Fruit fly (Drosophila melanogaster) whole organism: Measurements from ENCODE around the gene CG15382.
A peak's percentile ranks its signal among the peaks of the same experiment; 100 is the strongest.

Experiments used
- CG8478 ChIP-seq: fragments of >200 bp; optimal IDR thresholded peaks from 2 replicates; lab custom pipeline; 2018; ENCODE audit warnings: inconsistent platforms
- Dll ChIP-seq: fragments of >200 bp; optimal IDR thresholded peaks from 2 replicates; lab custom pipeline; 2017
- EcR ChIP-seq, 2 experiments: fragments of >200 bp; optimal IDR thresholded peaks; 2 replicates each; lab custom pipeline; 2017; ENCODE audit warnings: missing biosample characterization in 2 of 2, missing genetic modification characterization in 2 of 2, missing genetic modification reagents in 2 of 2
- pan ChIP-seq: fragments of >200 bp; optimal IDR thresholded peaks from 2 replicates; lab custom pipeline; 2017
- psq ChIP-seq: fragments of >200 bp; optimal IDR thresholded peaks from 2 replicates; lab custom pipeline; 2017
- usp ChIP-seq: fragments of >200 bp; optimal IDR thresholded peaks from 2 replicates; lab custom pipeline; 2017; ENCODE audit warnings: missing biosample characterization, missing genetic modification characterization, mixed read lengths

Gene CG15382

DNA sequence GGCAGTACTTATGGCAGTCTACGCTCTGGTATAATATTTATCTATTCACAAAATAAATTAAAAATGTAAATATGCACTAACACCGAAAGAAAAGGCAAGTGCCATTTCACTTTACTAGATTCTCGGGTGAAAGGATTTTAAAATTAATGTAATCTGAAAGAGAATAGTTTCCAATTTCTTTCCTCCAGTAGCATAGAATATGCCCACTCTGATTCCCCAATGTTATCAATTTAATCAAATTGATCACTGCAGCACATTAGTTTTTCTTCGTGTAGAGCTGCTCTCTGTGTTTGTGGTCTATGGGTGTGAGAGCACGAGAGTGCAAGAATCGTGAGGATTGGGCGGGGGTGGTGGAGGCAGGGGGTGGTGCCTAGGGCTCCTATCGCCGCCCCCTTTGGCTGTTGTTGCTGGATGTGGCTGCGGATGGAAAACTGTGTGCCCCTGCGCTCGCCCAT lies 45.6 kb downstream of the CG15382 start:
- peak in 1 of 2 experiments; percentile 82 for TF ChIP-seq EcR (GFP tag; optimal IDR thresholded peaks at IDR 0.05; lab: Kevin White, UChicago)
- TF ChIP-seq psq (lab: Kevin White, UChicago): no peak

DNA sequence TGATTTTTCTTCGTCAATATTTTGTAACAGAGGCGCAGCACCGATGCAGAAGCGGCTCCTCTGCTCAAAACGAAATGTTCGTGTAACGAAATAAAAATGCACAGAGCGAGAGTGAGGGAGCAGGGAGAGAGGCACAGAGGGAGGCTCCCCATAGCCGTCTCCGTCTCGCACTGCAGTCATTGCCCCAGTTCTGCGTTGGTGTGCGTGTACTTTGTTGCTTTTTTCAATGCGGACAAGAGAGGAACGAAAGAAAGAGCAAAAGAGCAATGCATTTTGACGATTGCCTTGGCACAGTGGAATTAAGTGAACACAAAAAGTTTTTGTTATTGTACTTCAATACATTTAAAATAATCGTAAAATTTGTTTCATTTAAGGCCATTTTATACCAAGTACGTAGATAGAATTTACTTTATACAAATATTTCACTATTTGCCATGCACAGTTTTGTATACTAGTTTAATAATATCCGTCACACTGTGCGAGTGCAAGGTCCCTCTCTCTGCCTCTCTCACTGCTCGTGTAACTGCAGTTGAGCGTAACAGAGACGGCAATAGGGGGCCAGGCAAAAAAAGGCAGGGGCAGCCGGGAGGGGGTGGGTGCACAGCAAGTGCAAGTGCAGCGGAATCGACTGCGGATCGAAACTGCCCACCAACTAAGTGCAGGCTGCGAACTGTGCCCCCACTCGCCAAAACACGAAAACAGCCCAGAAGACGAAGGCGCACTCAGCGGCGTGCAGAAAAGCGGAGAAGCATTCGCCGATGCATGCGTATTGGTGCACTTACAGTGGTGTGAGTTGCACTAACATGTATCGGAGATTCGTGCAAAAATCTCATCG lies 46.7 kb downstream of the CG15382 start:
- TF ChIP-seq psq (lab: Kevin White, UChicago) (no peak), CG8478 (lab: Kevin White, UChicago) (no peak), EcR (GFP tag; optimal IDR thresholded peaks at IDR 0.05; lab: Kevin White, UChicago) (peak; percentile 98), Dll (lab: Kevin White, UChicago) (peak; percentile 29), pan (lab: Kevin White, UChicago) (no peak), usp (GFP tag; lab: Kevin White, UChicago) (no peak)

DNA sequence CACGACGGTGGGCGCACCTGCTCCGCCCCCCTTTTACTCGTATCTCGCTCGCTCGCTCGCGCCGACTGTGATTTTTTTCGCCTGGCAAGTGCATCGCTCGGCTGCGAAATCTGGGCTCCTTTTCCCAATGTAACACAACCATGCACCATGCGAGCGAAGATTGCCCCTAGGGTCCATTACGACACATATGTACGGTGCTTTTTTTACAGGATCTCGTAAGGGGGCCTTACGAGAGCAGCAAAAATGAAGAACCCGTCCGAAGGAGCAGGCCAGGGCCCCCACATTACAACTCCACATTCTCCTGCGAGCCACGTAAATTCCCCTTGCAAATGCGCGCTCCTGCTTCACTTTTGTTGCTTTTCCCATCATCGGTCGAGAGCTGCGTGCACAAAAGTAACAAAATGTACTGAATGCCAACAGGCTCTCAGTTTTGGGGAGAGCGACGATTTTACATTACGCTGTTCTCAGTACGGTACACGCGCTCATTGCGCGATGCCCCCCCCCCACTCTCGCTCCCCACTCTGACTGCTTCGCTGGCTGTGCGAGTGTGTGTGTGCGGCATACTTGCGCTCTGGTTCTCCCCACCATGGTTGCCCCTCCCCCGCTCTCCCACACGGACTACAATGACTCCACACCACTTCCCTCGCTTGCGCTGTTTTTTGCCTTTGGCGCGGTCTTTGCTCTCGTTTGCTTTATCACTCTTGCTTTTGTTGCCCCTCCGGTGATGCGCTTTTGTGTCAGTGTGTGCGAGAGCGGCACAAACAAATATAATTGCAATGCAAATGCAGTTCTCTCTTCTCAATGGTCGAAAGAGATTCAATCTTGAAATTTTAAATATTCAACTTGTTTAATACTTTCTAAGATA lies 47.5 kb downstream of the CG15382 start:
- TF ChIP-seq CG8478 (lab: Kevin White, UChicago) (no peak), pan (lab: Kevin White, UChicago) (no peak), EcR (GFP tag; optimal IDR thresholded peaks at IDR 0.05; lab: Kevin White, UChicago) (peak; percentile 98 to 99)

DNA sequence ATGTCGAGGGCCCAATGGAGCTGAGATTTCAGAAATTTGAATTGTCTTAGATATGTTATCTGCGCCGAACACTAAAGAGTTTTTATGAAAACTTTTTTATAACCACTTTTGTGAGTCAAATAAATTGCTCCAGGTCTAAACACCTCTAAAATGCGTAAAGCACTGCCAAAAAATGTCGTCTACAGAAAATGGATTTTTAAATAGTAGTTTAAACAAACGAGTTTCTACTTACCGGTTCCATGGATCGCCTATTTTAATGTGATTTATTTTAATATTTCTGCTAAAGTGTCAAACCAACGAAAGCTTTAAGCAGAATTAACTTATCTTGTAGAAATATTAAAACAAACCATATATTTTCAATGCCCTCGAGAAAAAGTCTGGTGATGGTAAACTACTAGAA lies 50.5 kb downstream of the CG15382 start, which contains the start of gene CG31668:
TSS of gene CG31668 (minus strand) at position 101 of the 400 bp plus-strand sequence.
- no peak for TF ChIP-seq Dll (lab: Kevin White, UChicago)
- TF ChIP-seq psq (lab: Kevin White, UChicago): no peak
- no peak for TF ChIP-seq CG8478 (lab: Kevin White, UChicago)
- no peak for TF ChIP-seq EcR (GFP tag; optimal IDR thresholded peaks at IDR 0.05; lab: Kevin White, UChicago)
- TF ChIP-seq usp (GFP tag; lab: Kevin White, UChicago): no peak
